Fruit fly (Drosophila melanogaster) whole organism, embryonic: Measurements from ENCODE around the gene Ufsp2.

Experiments used
- Atf6 ChIP-seq: fragments of 200-800 bp; sonication (Bioruptor generic); IDR thresholded peaks from 2 replicates; pipeline ENCODE4 v1.3.6; 2022; ENCODE audit warnings: missing biosample characterization, missing genetic modification characterization
- Bgb ChIP-seq: fragments of 200-800 bp; sonication (Bioruptor generic); IDR thresholded peaks from 2 replicates; pipeline ENCODE4 v1.3.6; 2022; ENCODE audit warnings: missing biosample characterization, missing genetic modification characterization; ENCODE audit not compliant: partially characterized antibody
- C15 ChIP-seq: fragments of 200-800 bp; sonication (Bioruptor generic); IDR thresholded peaks from 3 replicates; pipeline ENCODE4 v1.3.6; 2022; ENCODE audit warnings: missing biosample characterization, missing genetic modification characterization
- CG1024 ChIP-seq: fragments of 200-800 bp; sonication (Bioruptor generic); IDR thresholded peaks from 2 replicates; pipeline ENCODE4 v1.3.6; 2022; ENCODE audit warnings: missing biosample characterization, missing genetic modification characterization
- CG10462 ChIP-seq: fragments of 200-800 bp; sonication (Bioruptor generic); optimal IDR thresholded peaks from 2 replicates; lab custom pipeline; 2016; ENCODE audit warnings: missing biosample characterization, missing genetic modification characterization
- CG11398 ChIP-seq: fragments of 200-800 bp; sonication (Bioruptor generic); optimal IDR thresholded peaks from 2 replicates; lab custom pipeline; 2016; ENCODE audit warnings: missing biosample characterization, missing genetic modification characterization
- CG12071 ChIP-seq: fragments of 200-800 bp; sonication (Bioruptor generic); optimal IDR thresholded peaks from 3 replicates; lab custom pipeline; 2018; ENCODE audit warnings: missing biosample characterization, mild to moderate bottlenecking, missing genetic modification characterization
- CG17359 ChIP-seq: fragments of 200-800 bp; sonication (Bioruptor generic); optimal IDR thresholded peaks from 3 replicates; lab custom pipeline; 2018; ENCODE audit warnings: missing biosample characterization, mild to moderate bottlenecking, missing genetic modification characterization, moderate library complexity
- CG18599 ChIP-seq: fragments of 200-800 bp; sonication (Bioruptor generic); optimal IDR thresholded peaks from 3 replicates; lab custom pipeline; 2017; ENCODE audit warnings: missing biosample characterization, missing genetic modification characterization, mild to moderate bottlenecking, moderate library complexity, missing genetic modification reagents
- CG2875 ChIP-seq: fragments of 200-800 bp; sonication (Bioruptor generic); optimal IDR thresholded peaks from 2 replicates; lab custom pipeline; 2017; ENCODE audit warnings: missing biosample characterization, mild to moderate bottlenecking, missing genetic modification characterization, missing genetic modification reagents
- CG4328 ChIP-seq: fragments of 200-800 bp; sonication (Bioruptor generic); optimal IDR thresholded peaks from 3 replicates; lab custom pipeline; 2017; ENCODE audit warnings: missing biosample characterization, missing genetic modification reagents, missing genetic modification characterization
- CG4730 ChIP-seq: fragments of 200-800 bp; sonication (Bioruptor generic); IDR thresholded peaks from 2 replicates; pipeline ENCODE4 v1.3.6; 2022; ENCODE audit warnings: missing biosample characterization, missing genetic modification characterization
- CG6175 ChIP-seq: fragments of 200-800 bp; sonication (Bioruptor generic); IDR thresholded peaks from 3 replicates; pipeline ENCODE4 v1.3.6; 2022; ENCODE audit warnings: missing biosample characterization, missing genetic modification characterization
- CG6654 ChIP-seq: fragments of 200-800 bp; sonication (Bioruptor generic); optimal IDR thresholded peaks from 2 replicates; lab custom pipeline; 2017; ENCODE audit warnings: missing biosample characterization, mild to moderate bottlenecking, missing genetic modification characterization
- CG6791 ChIP-seq: fragments of 200-800 bp; sonication (Bioruptor generic); IDR thresholded peaks from 3 replicates; pipeline ENCODE4 v1.3.6; 2022; ENCODE audit warnings: missing biosample characterization, missing genetic modification characterization; ENCODE audit not compliant: partially characterized antibody
- CG7963 ChIP-seq: fragments of 200-800 bp; sonication (Bioruptor generic); IDR thresholded peaks from 3 replicates; pipeline ENCODE4 v1.3.6; 2022; ENCODE audit warnings: missing biosample characterization, missing genetic modification characterization; ENCODE audit not compliant: partially characterized antibody
- CG9932 ChIP-seq: fragments of 200-800 bp; sonication (Bioruptor generic); IDR thresholded peaks from 2 replicates; pipeline ENCODE4 v1.3.6; 2022; ENCODE audit warnings: missing biosample characterization, missing genetic modification characterization
- CTCF ChIP-seq: fragments of 200-800 bp; sonication (Bioruptor generic); optimal IDR thresholded peaks from 2 replicates; lab custom pipeline; 2017; ENCODE audit warnings: missing biosample characterization, mild to moderate bottlenecking, missing genetic modification characterization, moderate library complexity
- Camta ChIP-seq: fragments of 200-800 bp; sonication (Bioruptor generic); optimal IDR thresholded peaks from 2 replicates; lab custom pipeline; 2016; ENCODE audit warnings: missing biosample characterization, missing genetic modification characterization
- E2f2 ChIP-seq: fragments of 200-800 bp; sonication (Bioruptor generic); IDR thresholded peaks from 2 replicates; pipeline ENCODE4 v1.3.6; 2022; ENCODE audit warnings: missing biosample characterization, missing genetic modification characterization
- Nf-YB ChIP-seq: fragments of 200-800 bp; sonication (Bioruptor generic); optimal IDR thresholded peaks from 3 replicates; lab custom pipeline; 2019; ENCODE audit warnings: missing biosample characterization, mild to moderate bottlenecking, missing genetic modification characterization, moderate library complexity
- PHDP ChIP-seq: fragments of 200-800 bp; sonication (Bioruptor generic); optimal IDR thresholded peaks from 3 replicates; lab custom pipeline; 2018; ENCODE audit warnings: missing biosample characterization, mild to moderate bottlenecking, missing genetic modification characterization, moderate library complexity
- Scr ChIP-seq: fragments of 200-800 bp; sonication (Bioruptor generic); IDR thresholded peaks from 2 replicates; pipeline ENCODE4 v1.3.6; 2022; ENCODE audit warnings: missing biosample characterization, missing genetic modification characterization; ENCODE audit not compliant: partially characterized antibody
- Xrp1 ChIP-seq: fragments of 200-800 bp; sonication (Bioruptor generic); IDR thresholded peaks from 2 replicates; pipeline ENCODE4 v1.3.6; 2022; ENCODE audit warnings: missing biosample characterization, missing genetic modification characterization
- bsh ChIP-seq, 2 experiments: fragments of 200-800 bp; sonication (Bioruptor generic); optimal IDR thresholded peaks; 2 replicates each; lab custom pipeline; 2017 to 2018; ENCODE audit warnings: mild to moderate bottlenecking in 2 of 2, missing biosample characterization in 2 of 2, missing genetic modification characterization in 2 of 2, moderate library complexity in 1 of 2
- esg ChIP-seq: fragments of 200-800 bp; sonication (Bioruptor generic); conservative IDR thresholded peaks from 2 replicates; pipeline ENCODE4 v1.3.6; 2022; ENCODE audit warnings: missing biosample characterization, missing genetic modification characterization
- eve ChIP-seq, 2 experiments: fragments of >200 bp; optimal IDR thresholded peaks; 2 replicates each; lab custom pipeline; 2017; ENCODE audit warnings: missing biosample characterization in 2 of 2, missing genetic modification characterization in 2 of 2
- eyg ChIP-seq: fragments of 200-800 bp; sonication (Bioruptor generic); optimal IDR thresholded peaks from 3 replicates; lab custom pipeline; 2016; ENCODE audit warnings: missing biosample characterization, missing genetic modification characterization
- fd102C ChIP-seq: fragments of 200-800 bp; sonication (Bioruptor generic); optimal IDR thresholded peaks from 2 replicates; lab custom pipeline; 2018; ENCODE audit warnings: missing biosample characterization, mild to moderate bottlenecking, missing genetic modification characterization, moderate library complexity
- knrl ChIP-seq: fragments of 200-800 bp; sonication (Bioruptor generic); IDR thresholded peaks from 3 replicates; pipeline ENCODE4 v1.3.6; 2022; ENCODE audit warnings: missing biosample characterization, missing genetic modification characterization; ENCODE audit not compliant: partially characterized antibody
- lbe ChIP-seq: fragments of 200-800 bp; sonication (Bioruptor generic); optimal IDR thresholded peaks from 2 replicates; lab custom pipeline; 2016; ENCODE audit warnings: missing biosample characterization, mild to moderate bottlenecking, missing genetic modification characterization
- nerfin-2 ChIP-seq: fragments of 200-800 bp; sonication (Bioruptor generic); IDR thresholded peaks from 2 replicates; pipeline ENCODE4 v1.3.6; 2022; ENCODE audit warnings: missing biosample characterization, missing genetic modification characterization; ENCODE audit not compliant: partially characterized antibody
- pfk ChIP-seq: fragments of 200-800 bp; sonication (Bioruptor generic); optimal IDR thresholded peaks from 2 replicates; lab custom pipeline; 2018; ENCODE audit warnings: missing biosample characterization, mild to moderate bottlenecking, missing genetic modification characterization, moderate library complexity
- phol ChIP-seq: fragments of 200-800 bp; sonication (Bioruptor generic); optimal IDR thresholded peaks from 3 replicates; lab custom pipeline; 2018; ENCODE audit warnings: missing biosample characterization, mild to moderate bottlenecking, missing genetic modification characterization, moderate library complexity
- pros ChIP-seq: fragments of 200-800 bp; sonication (Bioruptor generic); optimal IDR thresholded peaks from 3 replicates; lab custom pipeline; 2019; ENCODE audit warnings: missing biosample characterization, mild to moderate bottlenecking, missing genetic modification characterization, moderate library complexity
- schlank ChIP-seq: fragments of 200-800 bp; sonication (Bioruptor generic); optimal IDR thresholded peaks from 2 replicates; lab custom pipeline; 2018; ENCODE audit warnings: missing biosample characterization, mild to moderate bottlenecking, missing genetic modification characterization
- sd ChIP-seq: fragments of 200-800 bp; sonication (Bioruptor generic); optimal IDR thresholded peaks from 3 replicates; lab custom pipeline; 2018; ENCODE audit warnings: missing biosample characterization, mild to moderate bottlenecking, missing genetic modification characterization, moderate library complexity
- sens ChIP-seq: fragments of 200-800 bp; sonication (Bioruptor generic); peaks from one replicate; lab custom pipeline; 2016; ENCODE audit warnings: missing biosample characterization, missing genetic modification characterization
- seq ChIP-seq: fragments of 200-800 bp; sonication (Bioruptor generic); IDR thresholded peaks from 2 replicates; pipeline ENCODE4 v1.3.6; 2022; ENCODE audit warnings: missing biosample characterization, missing genetic modification characterization
- tin ChIP-seq: fragments of 200-800 bp; sonication (Bioruptor generic); optimal IDR thresholded peaks from 3 replicates; lab custom pipeline; 2016; ENCODE audit warnings: missing biosample characterization, missing genetic modification characterization
- twi ChIP-seq: fragments of 200-800 bp; optimal IDR thresholded peaks from 2 replicates; lab custom pipeline; 2019; ENCODE audit warnings: missing biosample characterization, mild to moderate bottlenecking, missing genetic modification characterization, moderate library complexity
- zf30C ChIP-seq: fragments of 200-800 bp; sonication (Bioruptor generic); optimal IDR thresholded peaks from 3 replicates; lab custom pipeline; 2018; ENCODE audit warnings: missing biosample characterization, mild to moderate bottlenecking, missing genetic modification characterization
- zfh2 ChIP-seq: fragments of 200-800 bp; sonication (Bioruptor generic); optimal IDR thresholded peaks from 2 replicates; lab custom pipeline; 2016; ENCODE audit warnings: missing biosample characterization, missing genetic modification characterization

Gene Ufsp2

DNA sequence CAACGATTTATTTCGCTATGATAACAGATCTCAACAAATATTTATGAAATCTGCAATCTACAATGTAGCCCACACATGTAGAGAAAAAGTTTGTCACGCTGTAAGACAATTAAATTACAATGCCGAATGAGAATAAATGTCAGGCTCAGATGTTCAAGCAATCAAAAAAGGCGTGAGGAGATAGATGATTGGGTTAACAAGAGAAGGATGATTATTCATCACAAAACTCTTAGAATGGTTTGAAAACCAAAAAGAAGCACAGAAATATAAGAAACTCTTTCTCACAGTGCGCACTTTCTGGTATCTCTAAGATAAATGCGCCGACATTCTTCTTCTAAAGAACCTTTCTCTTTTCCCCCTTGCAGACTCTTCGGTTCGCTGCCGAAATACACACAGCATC is 23.7 kb downstream of the Ufsp2 start (continued):
- no peak for TF ChIP-seq pfk (GFP tag; lab: Kevin White, UChicago)
- no peak for TF ChIP-seq CG10462 (GFP tag; lab: Kevin White, UChicago)
- TF ChIP-seq CG4730 (GFP tag; lab: Robert Waterston, UW) = no peak
- TF ChIP-seq eyg (GFP tag; lab: Kevin White, UChicago) = no peak
- peak in 1 of 2 experiments; percentile 50 for TF ChIP-seq bsh (GFP tag; optimal IDR thresholded peaks at IDR 0.05; lab: Kevin White, UChicago)
- no peak for TF ChIP-seq CTCF (GFP tag; lab: Kevin White, UChicago)
- no peak for TF ChIP-seq eve (GFP tag; optimal IDR thresholded peaks at IDR 0.05; lab: Kevin White, UChicago)
- TF ChIP-seq pros (GFP tag; lab: Kevin White, UChicago) = no peak
- TF ChIP-seq nerfin-2 (GFP tag; lab: Robert Waterston, UW) = no peak
- no peak for TF ChIP-seq Bgb (GFP tag; lab: Robert Waterston, UW)
- TF ChIP-seq seq (GFP tag; lab: Robert Waterston, UW) = 0 out of 2 replicates have a peak, but pooled peaks have one; percentile 14
- no peak for TF ChIP-seq tin (GFP tag; lab: Kevin White, UChicago)
- TF ChIP-seq CG11398 (GFP tag; lab: Kevin White, UChicago) = no peak
- TF ChIP-seq esg = no peak
- TF ChIP-seq E2f2 (GFP tag; lab: Robert Waterston, UW) = no peak
- TF ChIP-seq CG1024 = no peak
- TF ChIP-seq CG4328 (GFP tag; lab: Kevin White, UChicago) = no peak
- no peak for TF ChIP-seq CG9932 (GFP tag; lab: Robert Waterston, UW)
- TF ChIP-seq CG2875 = no peak
- peak; percentile 4 for TF ChIP-seq CG17359 (tag; lab: Kevin White, UChicago)
- no peak for TF ChIP-seq Xrp1 (GFP tag; lab: Robert Waterston, UW)
- no peak for TF ChIP-seq PHDP
- TF ChIP-seq zf30C = no peak
- no peak for TF ChIP-seq twi
- no peak for TF ChIP-seq schlank (tag; lab: Kevin White, UChicago)
- TF ChIP-seq knrl (GFP tag; lab: Robert Waterston, UW) = no peak
- no peak for TF ChIP-seq fd102C (GFP tag; lab: Kevin White, UChicago)
- no peak for TF ChIP-seq zfh2 (GFP tag; lab: Kevin White, UChicago)
- TF ChIP-seq Scr = no peak
- no peak for TF ChIP-seq Nf-YB (GFP tag; lab: Kevin White, UChicago)
- TF ChIP-seq CG6175 (GFP tag; lab: Robert Waterston, UW) = no peak
- no peak for TF ChIP-seq CG12071 (GFP tag; lab: Kevin White, UChicago)
- no peak for TF ChIP-seq CG7963 (GFP tag; lab: Robert Waterston, UW)
- TF ChIP-seq C15 = no peak
- TF ChIP-seq Camta (GFP tag; lab: Kevin White, UChicago) = no peak
- TF ChIP-seq phol (tag; lab: Kevin White, UChicago) = peak; percentile 8
- peak; percentile 87 for TF ChIP-seq sens (GFP tag; lab: Kevin White, UChicago)
- TF ChIP-seq Atf6 (GFP tag; lab: Robert Waterston, UW) = no peak
- TF ChIP-seq lbe (GFP tag; lab: Kevin White, UChicago) = no peak
- TF ChIP-seq CG6791 (GFP tag; lab: Robert Waterston, UW) = no peak
- TF ChIP-seq CG6654 (GFP tag; lab: Kevin White, UChicago) = no peak
- no peak for TF ChIP-seq sd (tag; lab: Kevin White, UChicago)
- no peak for TF ChIP-seq CG18599 (GFP tag; lab: Kevin White, UChicago)
